Worm (Caenorhabditis elegans): ENCODE results near the gene rad-50.

Gene rad-50

ce11 chrV:12213027-12213426 is 32.4 kb upstream of the rad-50 start, which contains the start of gene vab-8:
Gene vab-8, plus strand, starts transcription at chrV:12213327.
- TF ChIP-seq pqm-1 (tag; optimal IDR thresholded peaks at IDR 0.05) (peak; percentile 34), dmd-6 (GFP tag; IDR thresholded peaks at IDR 0.05) (peak; percentile 39; the same call in 1 of the 2 replicates), nhr-28 (tag; optimal IDR thresholded peaks at IDR 0.05) (peak; percentile 46), duxl-1 (tag; optimal IDR thresholded peaks at IDR 0.05; ENCODE audit: poor library complexity) (no peak), unc-130 (GFP tag; optimal IDR thresholded peaks at IDR 0.05) (no peak), Y75B8A.6 (GFP tag; IDR thresholded peaks at IDR 0.05) (no peak), nhr-25 (tag; optimal IDR thresholded peaks at IDR 0.05; ENCODE audit: borderline replicate concordance, insufficient read depth) (no peak), spr-1 (tag; optimal IDR thresholded peaks at IDR 0.05) (no peak), nhr-77 (tag; optimal IDR thresholded peaks at IDR 0.05) (no peak), F10B5.3 (tag; optimal IDR thresholded peaks at IDR 0.05) (no peak), tra-1 (GFP tag; IDR thresholded peaks at IDR 0.05) (no peak), ces-1 (GFP tag; optimal IDR thresholded peaks at IDR 0.05) (no peak), ceh-82 (tag; optimal IDR thresholded peaks at IDR 0.05) (no peak), egl-27 (tag; optimal IDR thresholded peaks at IDR 0.05) (no peak), cey-2 (tag; optimal IDR thresholded peaks at IDR 0.05; ENCODE audit: borderline replicate concordance, insufficient read depth) (no peak), unc-62 (GFP tag; optimal IDR thresholded peaks at IDR 0.05 in 1 of 2) (no peak), unc-62 (tag; optimal IDR thresholded peaks at IDR 0.05) (no peak), zfp-2 (tag; optimal IDR thresholded peaks at IDR 0.05) (no peak), mdt-29 (GFP tag; IDR thresholded peaks at IDR 0.05) (no peak), ceh-62 (tag; optimal IDR thresholded peaks at IDR 0.05) (no peak), mxl-3 (GFP tag; optimal IDR thresholded peaks at IDR 0.05) (no peak), hlh-11 (tag; optimal IDR thresholded peaks at IDR 0.05) (peak; percentile 7), zip-2 (tag; optimal IDR thresholded peaks at IDR 0.05) (no peak), dmd-9 (GFP tag; IDR thresholded peaks at IDR 0.05) (no peak), F49E8.2 (tag; optimal IDR thresholded peaks at IDR 0.05; ENCODE audit: borderline replicate concordance) (no peak), arid-1 (GFP tag; conservative IDR thresholded peaks at IDR 0.05) (no peak), set-16 (GFP tag; IDR thresholded peaks at IDR 0.05) (no peak), hif-1 (tag; optimal IDR thresholded peaks at IDR 0.05) (no peak), lir-3 (tag; optimal IDR thresholded peaks at IDR 0.05) (no peak), zag-1 (tag; optimal IDR thresholded peaks at IDR 0.05) (no peak), gei-8 (GFP tag; optimal IDR thresholded peaks at IDR 0.05) (no peak), fkh-10 (GFP tag; optimal IDR thresholded peaks at IDR 0.05) (no peak), F26F4.8 (GFP tag; conservative IDR thresholded peaks at IDR 0.05) (no peak), mdl-1 (tag; optimal IDR thresholded peaks at IDR 0.05) (no peak)

- TF ChIP-seq jun-1 (tag; optimal IDR thresholded peaks at IDR 0.05) (no peak), ceh-82 (tag; optimal IDR thresholded peaks at IDR 0.05) (no peak), daf-16 (GFP tag; optimal IDR thresholded peaks at IDR 0.05) (peak in 1 of 2 experiments; percentile 35), daf-16 (tag; optimal IDR thresholded peaks at IDR 0.05) (no peak), duxl-1 (tag; optimal IDR thresholded peaks at IDR 0.05; ENCODE audit: poor library complexity) (no peak), ces-1 (GFP tag; optimal IDR thresholded peaks at IDR 0.05) (no peak), nhr-11 (tag; optimal IDR thresholded peaks at IDR 0.05) (peak; percentile 26), ama-1 (optimal IDR thresholded peaks at IDR 0.05) (no peak), zip-2 (tag; optimal IDR thresholded peaks at IDR 0.05) (no peak), unc-62 (GFP tag; optimal IDR thresholded peaks at IDR 0.05 in 1 of 2) (peak in 1 of 2 experiments; percentile 44), unc-62 (tag; optimal IDR thresholded peaks at IDR 0.05) (no peak), aha-1 (tag) (no peak), dmd-8 (GFP tag; IDR thresholded peaks at IDR 0.05) (no peak), hlh-11 (tag; optimal IDR thresholded peaks at IDR 0.05) (peak; percentile 65)
Measured at ce11 chrV:12233425-12233824, 12.0 kb upstream of the rad-50 start.
